Fruit fly (Drosophila melanogaster) whole organism, pupa: ENCODE results near the gene CG7432.

Experiments
- CG10348 ChIP-seq: fragments of 200-800 bp; sonication (Bioruptor generic); IDR thresholded peaks from 2 replicates; pipeline ENCODE4 v1.3.6; 2022; ENCODE audit warnings: missing biosample characterization, missing genetic modification characterization
- CG12605 ChIP-seq: fragments of 200-800 bp; sonication (Bioruptor generic); IDR thresholded peaks from 2 replicates; pipeline ENCODE4 v1.3.6; 2022; ENCODE audit warnings: missing biosample characterization, missing genetic modification characterization
- CG13204 ChIP-seq: fragments of 200-800 bp; sonication (Bioruptor generic); optimal IDR thresholded peaks from 2 replicates; lab custom pipeline; 2018; ENCODE audit warnings: missing biosample characterization, mild to moderate bottlenecking, missing genetic modification characterization, moderate library complexity
- CG14655 ChIP-seq: fragments of 200-800 bp; sonication (Bioruptor generic); optimal IDR thresholded peaks from 3 replicates; lab custom pipeline; 2017; ENCODE audit warnings: mild to moderate bottlenecking, missing biosample characterization, missing genetic modification reagents, missing genetic modification characterization
- CG15710 ChIP-seq: fragments of 200-800 bp; sonication (Bioruptor generic); optimal IDR thresholded peaks from 2 replicates; lab custom pipeline; 2018; ENCODE audit warnings: missing biosample characterization, mild to moderate bottlenecking, missing genetic modification characterization, moderate library complexity
- CG17806 ChIP-seq: fragments of 200-800 bp; sonication (Bioruptor generic); optimal IDR thresholded peaks from 2 replicates; lab custom pipeline; 2018; ENCODE audit warnings: missing biosample characterization, mild to moderate bottlenecking, missing genetic modification characterization, moderate library complexity
- CG32121 ChIP-seq: fragments of 200-800 bp; sonication (Bioruptor generic); IDR thresholded peaks from 2 replicates; pipeline ENCODE4 v1.3.6; 2022; ENCODE audit warnings: missing biosample characterization, missing genetic modification characterization
- CG9948 ChIP-seq: fragments of 200-800 bp; sonication (Bioruptor generic); optimal IDR thresholded peaks from 2 replicates; lab custom pipeline; 2018; ENCODE audit warnings: missing biosample characterization, mild to moderate bottlenecking, missing genetic modification characterization, moderate library complexity
- EcR ChIP-seq: fragments of 200-800 bp; sonication (Bioruptor generic); optimal IDR thresholded peaks from 3 replicates; lab custom pipeline; 2019; ENCODE audit warnings: missing biosample characterization, missing genetic modification characterization, mild to moderate bottlenecking, moderate library complexity, missing genetic modification reagents
- Ets98B ChIP-seq: fragments of 200-800 bp; sonication (Bioruptor generic); IDR thresholded peaks from 2 replicates; pipeline ENCODE4 v1.3.6; 2022; ENCODE audit warnings: missing biosample characterization, missing genetic modification characterization
- Pif1A ChIP-seq: fragments of 200-800 bp; sonication (Bioruptor generic); optimal IDR thresholded peaks from 3 replicates; lab custom pipeline; 2016; ENCODE audit warnings: missing biosample characterization, missing genetic modification characterization
- Snoo ChIP-seq: fragments of 200-800 bp; sonication (Bioruptor generic); optimal IDR thresholded peaks from 3 replicates; lab custom pipeline; 2017; ENCODE audit warnings: missing biosample characterization, mild to moderate bottlenecking, missing genetic modification characterization, inconsistent platforms
- rn ChIP-seq: fragments of 200-800 bp; sonication (Bioruptor generic); IDR thresholded peaks from 2 replicates; pipeline ENCODE4 v1.3.6; 2022; ENCODE audit warnings: missing biosample characterization, missing genetic modification characterization

dm6 chr3R:19620953-19621352, 43.9 kb upstream of the CG7432 start:
- no peak for TF ChIP-seq CG9948 (tag; lab: Kevin White, UChicago)
- TF ChIP-seq EcR (GFP tag; lab: Kevin White, UChicago) = no peak
- TF ChIP-seq CG14655 = no peak
- no peak for TF ChIP-seq Snoo
- TF ChIP-seq rn (GFP tag; lab: Robert Waterston, UW) = no peak
- TF ChIP-seq CG15710 (tag; lab: Kevin White, UChicago) = no peak
- TF ChIP-seq CG10348 (GFP tag; lab: Robert Waterston, UW) = no peak
- TF ChIP-seq Pif1A = no peak
- TF ChIP-seq CG13204 (GFP tag; lab: Kevin White, UChicago) = no peak
- TF ChIP-seq Ets98B (GFP tag; lab: Robert Waterston, UW) = no peak
- TF ChIP-seq CG17806 (tag; lab: Kevin White, UChicago) = no peak
- no peak for TF ChIP-seq CG32121 (GFP tag; lab: Robert Waterston, UW)
- no peak for TF ChIP-seq CG12605 (GFP tag; lab: Robert Waterston, UW)
